Worm (Caenorhabditis elegans): Measurements from ENCODE around the gene rabs-5.

Gene rabs-5

DNA sequence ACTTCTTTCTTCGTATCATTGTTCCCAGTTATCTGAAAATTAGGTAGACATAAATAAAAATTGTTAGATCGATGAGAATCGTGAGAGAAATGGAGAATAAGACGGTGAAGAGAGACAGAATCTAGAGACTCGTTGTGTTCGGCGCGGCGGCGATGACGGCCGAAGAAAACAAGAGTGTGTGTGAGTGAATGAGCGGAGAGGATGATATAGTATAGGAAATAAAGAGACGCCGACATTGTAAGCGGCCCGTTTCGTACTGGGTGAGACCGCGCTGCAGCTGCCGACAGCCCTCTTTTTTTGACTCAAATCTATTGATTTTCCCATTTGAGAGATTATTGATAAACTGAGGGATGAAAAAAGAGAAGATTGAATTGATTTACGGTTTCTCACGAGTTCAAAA, 4.8 kb upstream of the rabs-5 start, which contains the start of gene Y42H9AR.4 (continued):
- TF ChIP-seq nhr-102 (tag; optimal IDR thresholded peaks at IDR 0.05) (no peak), nhr-11 (tag; optimal IDR thresholded peaks at IDR 0.05) (no peak), aha-1 (tag) (no peak), dve-1 (tag; optimal IDR thresholded peaks at IDR 0.05; ENCODE audit: insufficient read depth) (peak; percentile 34), lin-1 (GFP tag; IDR thresholded peaks at IDR 0.05) (no peak), hlh-30 (tag; optimal IDR thresholded peaks at IDR 0.05; ENCODE audit: insufficient read depth) (peak; percentile 9), ctbp-1 (GFP tag; IDR thresholded peaks at IDR 0.05) (peak; percentile 33; the same call in 1 of the 2 replicates), daf-16 (GFP tag; optimal IDR thresholded peaks at IDR 0.05) (peak in 1 of 2 experiments; percentile 28), daf-16 (tag; optimal IDR thresholded peaks at IDR 0.05) (peak; percentile 65), snpc-1.2 (GFP tag; IDR thresholded peaks at IDR 0.05) (no peak), saeg-2 (GFP tag; IDR thresholded peaks at IDR 0.05) (no peak)

DNA sequence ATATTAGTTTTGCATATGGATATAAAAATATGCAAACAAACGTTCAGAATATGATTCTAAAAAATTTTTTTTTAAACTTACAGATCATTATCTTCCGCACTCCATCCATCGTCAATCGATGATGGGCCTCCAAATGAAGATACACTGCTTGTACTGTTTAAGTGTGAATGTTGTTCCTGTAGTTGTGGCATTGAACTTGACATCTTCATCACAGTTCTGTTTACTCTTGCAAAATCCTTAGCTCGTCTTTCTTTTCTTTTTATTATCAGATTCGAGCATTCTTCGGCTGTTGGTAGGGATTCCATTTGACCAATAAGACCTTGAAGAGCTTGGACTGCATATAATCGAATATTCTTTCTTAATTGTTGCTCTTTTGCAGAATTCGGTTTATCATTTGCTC, 2.3 kb downstream of the rabs-5 start:
- TF ChIP-seq nhr-77 (tag; optimal IDR thresholded peaks at IDR 0.05) (no peak), madf-9 (GFP tag; conservative IDR thresholded peaks at IDR 0.05) (no peak), unc-62 (GFP tag; optimal IDR thresholded peaks at IDR 0.05 in 1 of 2) (peak in 1 of 2 experiments; percentile 94), unc-62 (tag; optimal IDR thresholded peaks at IDR 0.05) (no peak), ZK337.2 (GFP tag; IDR thresholded peaks at IDR 0.05) (no peak)

DNA sequence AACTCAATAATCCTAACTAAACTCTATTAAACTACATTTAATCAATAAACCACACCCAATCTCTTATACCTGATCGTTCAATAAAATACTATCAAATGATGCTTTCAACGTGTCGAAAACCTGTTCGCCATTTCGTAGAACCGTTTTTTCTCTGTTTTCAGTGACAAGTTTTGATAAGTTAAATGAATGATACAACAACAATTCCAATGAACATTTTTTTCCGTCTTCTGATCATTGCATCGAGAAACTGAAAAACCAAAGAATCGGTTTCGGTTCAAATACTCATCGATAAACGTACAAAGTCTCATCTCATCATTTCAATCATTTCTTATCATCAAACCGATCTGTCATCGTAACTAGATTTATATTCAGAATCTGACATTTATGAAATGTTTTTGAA, 4.2 kb downstream of the rabs-5 start:
- peak; percentile 73 for TF ChIP-seq mxl-3 (GFP tag; optimal IDR thresholded peaks at IDR 0.05)
- TF ChIP-seq unc-62 (GFP tag; optimal IDR thresholded peaks at IDR 0.05 in 1 of 2): peak in 1 of 2 experiments; percentile 81
- no peak for TF ChIP-seq unc-62 (tag; optimal IDR thresholded peaks at IDR 0.05)
- no peak for TF ChIP-seq egl-27 (tag; optimal IDR thresholded peaks at IDR 0.05)
- TF ChIP-seq nhr-6 (tag; optimal IDR thresholded peaks at IDR 0.05): no peak
- peak; percentile 9 for TF ChIP-seq nhr-48 (tag; optimal IDR thresholded peaks at IDR 0.05)
- peak; percentile 59; the same call in 1 of the 2 replicates for TF ChIP-seq dmd-6 (GFP tag; IDR thresholded peaks at IDR 0.05)

ce11 chrIV:8102231-8102630, 5.2 kb downstream of the rabs-5 start, which contains the start of gene Y42H9AR.5:
Gene Y42H9AR.5, plus strand, starts transcription at chrIV:8102531.
- TF ChIP-seq unc-130 (GFP tag; optimal IDR thresholded peaks at IDR 0.05) (no peak), daf-8 (GFP tag; IDR thresholded peaks at IDR 0.05) (no peak), aha-1 (tag) (peak; percentile 12), mdl-1 (tag; optimal IDR thresholded peaks at IDR 0.05) (peak in 1 of 2 experiments; percentile 9), egl-27 (tag; optimal IDR thresholded peaks at IDR 0.05) (no peak)

ce11 chrIV:8099601-8100000, 7.8 kb downstream of the rabs-5 start, which contains the start of gene Y42H9AR.2:
Gene Y42H9AR.2, plus strand, starts transcription at chrIV:8099901.
- no peak for TF ChIP-seq zfp-3 (GFP tag; conservative IDR thresholded peaks at IDR 0.05)
- TF ChIP-seq ceh-62 (tag; optimal IDR thresholded peaks at IDR 0.05): no peak

- TF ChIP-seq lin-15B (tag; optimal IDR thresholded peaks at IDR 0.05) (no peak), lin-13 (GFP tag; optimal IDR thresholded peaks at IDR 0.05) (no peak), skn-1 (tag; optimal IDR thresholded peaks at IDR 0.05) (no peak), hlh-11 (tag; optimal IDR thresholded peaks at IDR 0.05) (no peak), nhr-237 (tag; optimal IDR thresholded peaks at IDR 0.05) (no peak), spr-3 (GFP tag; optimal IDR thresholded peaks at IDR 0.05) (no peak), ceh-82 (tag; optimal IDR thresholded peaks at IDR 0.05) (no peak), Y105C5A.15 (GFP tag; IDR thresholded peaks at IDR 0.05) (no peak), nhr-77 (tag; optimal IDR thresholded peaks at IDR 0.05) (no peak), zfp-2 (tag; optimal IDR thresholded peaks at IDR 0.05) (no peak), ceh-62 (tag; optimal IDR thresholded peaks at IDR 0.05) (no peak), lsy-2 (tag; optimal IDR thresholded peaks at IDR 0.05) (no peak), F10B5.3 (tag; optimal IDR thresholded peaks at IDR 0.05) (no peak), ceh-20 (GFP tag; IDR thresholded peaks at IDR 0.05) (no peak), R02D3.7 (tag; optimal IDR thresholded peaks at IDR 0.05) (no peak), mes-2 (tag; optimal IDR thresholded peaks at IDR 0.05; ENCODE audit: poor library complexity, severe bottlenecking) (no peak)
These were observed 11.0 kb downstream of the rabs-5 start for ce11 chrIV:8096375-8096774.

Data from whole organism, L4 larva.